Fruit fly (Drosophila melanogaster): ENCODE data around the gene Naa30B.

- no peak for TF ChIP-seq CG5245 (GFP tag; optimal IDR thresholded peaks at IDR 0.05)
- TF ChIP-seq dm (GFP tag; optimal IDR thresholded peaks at IDR 0.05): no peak
- TF ChIP-seq CG12071 (GFP tag; optimal IDR thresholded peaks at IDR 0.05): no peak
- TF ChIP-seq odd (GFP tag; optimal IDR thresholded peaks at IDR 0.05): no peak
- no peak for TF ChIP-seq CG4707 (GFP tag; optimal IDR thresholded peaks at IDR 0.05)
These were observed at the start of gene Naa30B for dm6 chr3L:1471960-1472359.

Data from whole organism, embryonic.